Fruit fly (Drosophila melanogaster) whole organism, embryonic: Measurements from ENCODE around the gene CG34427.
A peak's percentile ranks its signal among the peaks of the same experiment; 100 is the strongest.

Source experiments
- Adf1 ChIP-seq: fragments of 200-800 bp; sonication (Bioruptor generic); IDR thresholded peaks from 2 replicates; pipeline ENCODE4 v1.3.6; 2022; ENCODE audit warnings: missing biosample characterization, missing genetic modification characterization
- BEAF-32 ChIP-seq: fragments of 200-800 bp; sonication (Bioruptor generic); optimal IDR thresholded peaks from 3 replicates; lab custom pipeline; 2017; ENCODE audit warnings: missing biosample characterization, missing genetic modification characterization, mild to moderate bottlenecking, moderate library complexity, missing genetic modification reagents
- Blimp-1 ChIP-seq: fragments of 200-800 bp; sonication (Bioruptor generic); optimal IDR thresholded peaks from 3 replicates; lab custom pipeline; 2018; ENCODE audit warnings: missing biosample characterization, missing genetic modification characterization, mild to moderate bottlenecking, moderate library complexity, missing genetic modification reagents
- CG10147 ChIP-seq: fragments of 200-800 bp; sonication (Bioruptor generic); optimal IDR thresholded peaks from 2 replicates; lab custom pipeline; 2019; ENCODE audit warnings: missing biosample characterization, mild to moderate bottlenecking, missing genetic modification characterization, moderate library complexity
- CG10267 ChIP-seq: fragments of 200-800 bp; sonication (Bioruptor generic); optimal IDR thresholded peaks from 2 replicates; lab custom pipeline; 2018; ENCODE audit warnings: missing biosample characterization, mild to moderate bottlenecking, missing genetic modification characterization, moderate library complexity
- CG12236 ChIP-seq: fragments of 200-800 bp; sonication (Bioruptor generic); optimal IDR thresholded peaks from 2 replicates; lab custom pipeline; 2016; ENCODE audit warnings: missing biosample characterization, missing genetic modification characterization
- CG13287 ChIP-seq: fragments of 200-800 bp; sonication (Bioruptor generic); IDR thresholded peaks from 2 replicates; pipeline ENCODE4 v1.3.6; 2022; ENCODE audit warnings: missing biosample characterization, missing genetic modification characterization; ENCODE audit not compliant: partially characterized antibody
- CG14860 ChIP-seq: fragments of 200-800 bp; sonication (Bioruptor generic); IDR thresholded peaks from 3 replicates; pipeline ENCODE4 v1.3.6; 2022; ENCODE audit warnings: missing biosample characterization, missing genetic modification characterization; ENCODE audit not compliant: partially characterized antibody
- CG17802 ChIP-seq: fragments of 200-800 bp; sonication (Bioruptor generic); optimal IDR thresholded peaks from 2 replicates; lab custom pipeline; 2018; ENCODE audit warnings: missing biosample characterization, mild to moderate bottlenecking, missing genetic modification characterization, moderate library complexity
- CG2199 ChIP-seq: fragments of 200-800 bp; sonication (Bioruptor generic); IDR thresholded peaks from 3 replicates; pipeline ENCODE4 v1.3.6; 2022; ENCODE audit warnings: missing biosample characterization, missing genetic modification characterization
- CG31365 ChIP-seq: fragments of 200-800 bp; sonication (Bioruptor generic); optimal IDR thresholded peaks from 2 replicates; lab custom pipeline; 2018; ENCODE audit warnings: missing biosample characterization, mild to moderate bottlenecking, missing genetic modification characterization
- CG31388 ChIP-seq: fragments of 200-800 bp; sonication (Bioruptor generic); optimal IDR thresholded peaks from 2 replicates; lab custom pipeline; 2016; ENCODE audit warnings: missing biosample characterization, missing genetic modification characterization
- CG3838 ChIP-seq: fragments of 200-800 bp; sonication (Bioruptor generic); optimal IDR thresholded peaks from 3 replicates; lab custom pipeline; 2016; ENCODE audit warnings: missing biosample characterization, missing genetic modification characterization
- CG6254 ChIP-seq: fragments of 200-800 bp; sonication (Bioruptor generic); optimal IDR thresholded peaks from 3 replicates; lab custom pipeline; 2017; ENCODE audit warnings: mild to moderate bottlenecking, missing biosample characterization, missing genetic modification reagents, missing genetic modification characterization
- CG6654 ChIP-seq: fragments of 200-800 bp; sonication (Bioruptor generic); optimal IDR thresholded peaks from 2 replicates; lab custom pipeline; 2017; ENCODE audit warnings: missing biosample characterization, mild to moderate bottlenecking, missing genetic modification characterization
- CG6854 ChIP-seq: fragments of 200-800 bp; sonication (Bioruptor generic); optimal IDR thresholded peaks from 3 replicates; lab custom pipeline; 2017; ENCODE audit warnings: missing biosample characterization, mild to moderate bottlenecking, missing genetic modification characterization
- CG7928 ChIP-seq: fragments of 200-800 bp; sonication (Bioruptor generic); optimal IDR thresholded peaks from 2 replicates; lab custom pipeline; 2017; ENCODE audit warnings: missing biosample characterization, mild to moderate bottlenecking, missing genetic modification characterization
- CG8290 ChIP-seq, 3 experiments: fragments of 200-800 bp; sonication (Bioruptor generic); optimal IDR thresholded peaks; 2 replicates each; lab custom pipeline; 2016 to 2019; ENCODE audit warnings: missing biosample characterization in 3 of 3, missing genetic modification characterization in 3 of 3, mild to moderate bottlenecking in 2 of 3, moderate library complexity in 1 of 3
- CG8388 ChIP-seq: fragments of 200-800 bp; sonication (Bioruptor generic); optimal IDR thresholded peaks from 2 replicates; lab custom pipeline; 2019; ENCODE audit warnings: missing biosample characterization, mild to moderate bottlenecking, missing genetic modification characterization, moderate library complexity
- CG9876 ChIP-seq: fragments of 200-800 bp; sonication (Bioruptor generic); optimal IDR thresholded peaks from 2 replicates; lab custom pipeline; 2016; ENCODE audit warnings: missing biosample characterization, missing genetic modification characterization
- D19B ChIP-seq: fragments of 200-800 bp; sonication (Bioruptor generic); optimal IDR thresholded peaks from 2 replicates; lab custom pipeline; 2017; ENCODE audit warnings: missing biosample characterization, mild to moderate bottlenecking, missing genetic modification characterization
- Ets65A ChIP-seq: fragments of 200-800 bp; sonication (Bioruptor generic); peaks from one replicate; lab custom pipeline; 2016; ENCODE audit warnings: missing biosample characterization, missing genetic modification characterization
- H15 ChIP-seq: fragments of 200-800 bp; sonication (Bioruptor generic); IDR thresholded peaks from 3 replicates; pipeline ENCODE4 v1.3.6; 2022; ENCODE audit warnings: missing biosample characterization, missing genetic modification characterization
- Hmx ChIP-seq: fragments of 200-800 bp; sonication (Bioruptor generic); optimal IDR thresholded peaks from 2 replicates; lab custom pipeline; 2016; ENCODE audit warnings: missing biosample characterization, missing genetic modification characterization
- Ptx1 ChIP-seq: fragments of 200-800 bp; sonication (Bioruptor generic); IDR thresholded peaks from 2 replicates; pipeline ENCODE4 v1.3.6; 2022; ENCODE audit warnings: missing biosample characterization, missing genetic modification characterization
- Rx ChIP-seq: fragments of 200-800 bp; sonication (Bioruptor generic); IDR thresholded peaks from 2 replicates; pipeline ENCODE4 v1.3.6; 2022; ENCODE audit warnings: missing biosample characterization, missing genetic modification characterization
- TFAM ChIP-seq: fragments of 200-800 bp; sonication (Bioruptor generic); optimal IDR thresholded peaks from 2 replicates; lab custom pipeline; 2017; ENCODE audit warnings: missing biosample characterization, missing genetic modification characterization, inconsistent platforms
- Vsx1 ChIP-seq: fragments of 200-800 bp; sonication (Bioruptor generic); optimal IDR thresholded peaks from 2 replicates; lab custom pipeline; 2017; ENCODE audit warnings: missing biosample characterization, mild to moderate bottlenecking, missing genetic modification characterization, missing genetic modification reagents
- Xrp1 ChIP-seq: fragments of 200-800 bp; sonication (Bioruptor generic); IDR thresholded peaks from 2 replicates; pipeline ENCODE4 v1.3.6; 2022; ENCODE audit warnings: missing biosample characterization, missing genetic modification characterization
- amos ChIP-seq: fragments of 200-800 bp; sonication (Bioruptor generic); IDR thresholded peaks from 2 replicates; pipeline ENCODE4 v1.3.6; 2022; ENCODE audit warnings: missing biosample characterization, missing genetic modification characterization; ENCODE audit not compliant: partially characterized antibody
- ap ChIP-seq: fragments of 200-800 bp; sonication (Bioruptor generic); IDR thresholded peaks from 2 replicates; pipeline ENCODE4 v1.3.6; 2022; ENCODE audit warnings: missing biosample characterization, missing genetic modification characterization
- ara ChIP-seq: fragments of 200-800 bp; sonication (Bioruptor generic); IDR thresholded peaks from 2 replicates; pipeline ENCODE4 v1.3.6; 2022; ENCODE audit warnings: missing biosample characterization, missing genetic modification characterization
- bab2 ChIP-seq: fragments of 200-800 bp; sonication (Bioruptor generic); optimal IDR thresholded peaks from 2 replicates; lab custom pipeline; 2016; ENCODE audit warnings: missing biosample characterization, missing genetic modification characterization
- bcd ChIP-seq: fragments of 200-800 bp; sonication (Bioruptor generic); optimal IDR thresholded peaks from 2 replicates; lab custom pipeline; 2017; ENCODE audit warnings: missing biosample characterization, mild to moderate bottlenecking, missing genetic modification characterization
- br ChIP-seq: fragments of >200 bp; optimal IDR thresholded peaks from 2 replicates; lab custom pipeline; 2017
- chn ChIP-seq: fragments of 200-800 bp; sonication (Bioruptor generic); optimal IDR thresholded peaks from 2 replicates; lab custom pipeline; 2016; ENCODE audit warnings: missing biosample characterization, missing genetic modification characterization
- crol ChIP-seq: fragments of 200-800 bp; sonication (Bioruptor generic); IDR thresholded peaks from 2 replicates; pipeline ENCODE4 v1.3.6; 2022; ENCODE audit warnings: missing biosample characterization, missing genetic modification characterization
- dimm ChIP-seq: fragments of 200-800 bp; sonication (Bioruptor generic); IDR thresholded peaks from 2 replicates; pipeline ENCODE4 v1.3.6; 2022; ENCODE audit warnings: missing biosample characterization, missing genetic modification characterization
- ems ChIP-seq: fragments of 200-800 bp; sonication (Bioruptor generic); optimal IDR thresholded peaks from 3 replicates; lab custom pipeline; 2016; ENCODE audit warnings: missing biosample characterization, missing genetic modification characterization
- fd96Cb ChIP-seq: fragments of 200-800 bp; sonication (Bioruptor generic); optimal IDR thresholded peaks from 2 replicates; lab custom pipeline; 2018; ENCODE audit warnings: missing biosample characterization, mild to moderate bottlenecking, missing genetic modification characterization, moderate library complexity
- fu2 ChIP-seq: fragments of 200-800 bp; sonication (Bioruptor generic); optimal IDR thresholded peaks from 2 replicates; lab custom pipeline; 2016; ENCODE audit warnings: missing biosample characterization, missing genetic modification characterization
- hth ChIP-seq: fragments of >200 bp; optimal IDR thresholded peaks from 2 replicates; lab custom pipeline; 2017; ENCODE audit warnings: inconsistent platforms
- nau ChIP-seq: fragments of 200-800 bp; sonication (Bioruptor generic); optimal IDR thresholded peaks from 3 replicates; lab custom pipeline; 2017; ENCODE audit warnings: missing biosample characterization, mild to moderate bottlenecking, missing genetic modification characterization, missing genetic modification reagents
- peb ChIP-seq: fragments of 200-800 bp; sonication (Bioruptor generic); IDR thresholded peaks from 2 replicates; pipeline ENCODE4 v1.3.6; 2022; ENCODE audit warnings: missing biosample characterization, missing genetic modification characterization
- shn ChIP-seq: fragments of 200-800 bp; sonication (Bioruptor generic); optimal IDR thresholded peaks from 3 replicates; lab custom pipeline; 2016; ENCODE audit warnings: missing biosample characterization, missing genetic modification characterization
- sima ChIP-seq: fragments of 200-800 bp; sonication (Bioruptor generic); optimal IDR thresholded peaks from 2 replicates; lab custom pipeline; 2016; ENCODE audit warnings: missing biosample characterization, missing genetic modification characterization
- sisA ChIP-seq: fragments of 200-800 bp; sonication (Bioruptor generic); IDR thresholded peaks from 2 replicates; pipeline ENCODE4 v1.3.6; 2022; ENCODE audit warnings: missing biosample characterization, missing genetic modification characterization
- slbo ChIP-seq: fragments of 200-800 bp; sonication (Bioruptor generic); IDR thresholded peaks from 2 replicates; pipeline ENCODE4 v1.3.6; 2022; ENCODE audit warnings: missing biosample characterization, missing genetic modification characterization
- slou ChIP-seq: fragments of 200-800 bp; sonication (Bioruptor generic); optimal IDR thresholded peaks from 3 replicates; lab custom pipeline; 2016; ENCODE audit warnings: missing biosample characterization, missing genetic modification characterization
- ssp ChIP-seq: fragments of 200-800 bp; sonication (Bioruptor generic); IDR thresholded peaks from 2 replicates; pipeline ENCODE4 v1.3.6; 2022; ENCODE audit warnings: missing biosample characterization, missing genetic modification characterization
- sug ChIP-seq: fragments of 200-800 bp; optimal IDR thresholded peaks from 2 replicates; lab custom pipeline; 2019; ENCODE audit warnings: missing biosample characterization, mild to moderate bottlenecking, missing genetic modification characterization, moderate library complexity
- yki ChIP-seq: fragments of >200 bp; optimal IDR thresholded peaks from 3 replicates; lab custom pipeline; 2018

The CG34427 gene

dm6 chr3L:8841757-8842156 lies 37.2 kb downstream of the CG34427 start:
- TF ChIP-seq hth (lab: Kevin White, UChicago) (no peak), CG17802 (peak; percentile 1), br (lab: Kevin White, UChicago) (no peak), BEAF-32 (GFP tag; lab: Kevin White, UChicago) (no peak), Ptx1 (GFP tag; lab: Robert Waterston, UW) (peak; percentile 85), CG31388 (GFP tag; lab: Kevin White, UChicago) (no peak), Hmx (peak; percentile 31), CG9876 (no peak), crol (GFP tag; lab: Robert Waterston, UW) (no peak), sug (tag; lab: Kevin White, UChicago) (peak; percentile 16), CG6254 (peak; percentile 67), slou (GFP tag; lab: Kevin White, UChicago) (peak; percentile 23), ssp (peak; percentile 64), CG10267 (tag; lab: Kevin White, UChicago) (peak; percentile 68), D19B (GFP tag; lab: Kevin White, UChicago) (peak; percentile 94), ara (GFP tag; lab: Robert Waterston, UW) (peak; percentile 72), CG8388 (GFP tag; lab: Kevin White, UChicago) (peak; percentile 65), H15 (peak; percentile 70), CG31365 (no peak), CG14860 (GFP tag; lab: Robert Waterston, UW) (no peak), Xrp1 (GFP tag; lab: Robert Waterston, UW) (peak; percentile 88), Blimp-1 (peak; percentile 79), Ets65A (peak; percentile 26), peb (GFP tag; lab: Robert Waterston, UW) (peak; percentile 60; the same call in 1 of the 2 replicates), amos (GFP tag; lab: Robert Waterston, UW) (no peak), shn (no peak), nau (peak; percentile 36), yki (lab: Kevin White, UChicago) (no peak), ems (GFP tag; lab: Kevin White, UChicago) (peak; percentile 66), Vsx1 (GFP tag; lab: Kevin White, UChicago) (peak; percentile 35), sisA (GFP tag; lab: Robert Waterston, UW) (peak; percentile 75), Adf1 (peak; percentile 40; the same call in 1 of the 2 replicates), CG7928 (GFP tag; lab: Kevin White, UChicago) (no peak), CG8290 (GFP tag; optimal IDR thresholded peaks at IDR 0.05; lab: Kevin White, UChicago) (no peak), CG8290 (tag; optimal IDR thresholded peaks at IDR 0.05; lab: Kevin White, UChicago) (peak in 1 of 2 experiments; percentile 68), CG6654 (peak; percentile 8), ap (GFP tag; lab: Robert Waterston, UW) (no peak), CG3838 (GFP tag; lab: Kevin White, UChicago) (no peak), dimm (GFP tag; lab: Robert Waterston, UW) (peak; percentile 31; the same call in 1 of the 2 replicates), bcd (GFP tag; lab: Kevin White, UChicago) (peak; percentile 70), sima (GFP tag; lab: Kevin White, UChicago) (no peak), CG13287 (GFP tag; lab: Robert Waterston, UW) (no peak), TFAM (no peak), Rx (GFP tag; lab: Robert Waterston, UW) (peak; percentile 80), CG12236 (GFP tag; lab: Kevin White, UChicago) (no peak), fd96Cb (tag; lab: Kevin White, UChicago) (peak; percentile 78), fu2 (peak; percentile 21), bab2 (GFP tag; lab: Kevin White, UChicago) (peak; percentile 71), chn (GFP tag; lab: Kevin White, UChicago) (peak; percentile 58), slbo (GFP tag; lab: Robert Waterston, UW) (peak; percentile 83), CG6854 (GFP tag; lab: Kevin White, UChicago) (peak; percentile 43), CG10147 (GFP tag; lab: Kevin White, UChicago) (peak; percentile 60), CG2199 (0 out of 3 replicates have a peak, but pooled peaks have one; percentile 79)
